Fruit fly (Drosophila melanogaster) whole organism, pupa: ENCODE results near the gene Cpr67Fa1.

ENCODE experiments used
- CG12605 ChIP-seq: fragments of 200-800 bp; sonication (Bioruptor generic); IDR thresholded peaks from 2 replicates; pipeline ENCODE4 v1.3.6; 2022; ENCODE audit warnings: missing biosample characterization, missing genetic modification characterization
- CG13204 ChIP-seq: fragments of 200-800 bp; sonication (Bioruptor generic); optimal IDR thresholded peaks from 2 replicates; lab custom pipeline; 2018; ENCODE audit warnings: missing biosample characterization, mild to moderate bottlenecking, missing genetic modification characterization, moderate library complexity
- CG34367 ChIP-seq: fragments of 200-800 bp; sonication (Bioruptor generic); optimal IDR thresholded peaks from 2 replicates; lab custom pipeline; 2018; ENCODE audit warnings: missing biosample characterization, mild to moderate bottlenecking, missing genetic modification characterization
- CG8301 ChIP-seq: fragments of 200-800 bp; sonication (Bioruptor generic); optimal IDR thresholded peaks from 2 replicates; lab custom pipeline; 2018; ENCODE audit warnings: missing biosample characterization, mild to moderate bottlenecking, missing genetic modification characterization
- CG9948 ChIP-seq: fragments of 200-800 bp; sonication (Bioruptor generic); optimal IDR thresholded peaks from 2 replicates; lab custom pipeline; 2018; ENCODE audit warnings: missing biosample characterization, mild to moderate bottlenecking, missing genetic modification characterization, moderate library complexity
- Ets98B ChIP-seq: fragments of 200-800 bp; sonication (Bioruptor generic); IDR thresholded peaks from 2 replicates; pipeline ENCODE4 v1.3.6; 2022; ENCODE audit warnings: missing biosample characterization, missing genetic modification characterization
- Pif1B ChIP-seq: fragments of 200-800 bp; sonication (Bioruptor generic); optimal IDR thresholded peaks from 3 replicates; lab custom pipeline; 2016; ENCODE audit warnings: missing biosample characterization, missing genetic modification characterization
- fd96Ca ChIP-seq: fragments of 200-800 bp; sonication (Bioruptor generic); IDR thresholded peaks from 3 replicates; pipeline ENCODE4 v1.3.6; 2022; ENCODE audit warnings: missing biosample characterization, missing genetic modification characterization
- rn ChIP-seq: fragments of 200-800 bp; sonication (Bioruptor generic); IDR thresholded peaks from 2 replicates; pipeline ENCODE4 v1.3.6; 2022; ENCODE audit warnings: missing biosample characterization, missing genetic modification characterization

DNA sequence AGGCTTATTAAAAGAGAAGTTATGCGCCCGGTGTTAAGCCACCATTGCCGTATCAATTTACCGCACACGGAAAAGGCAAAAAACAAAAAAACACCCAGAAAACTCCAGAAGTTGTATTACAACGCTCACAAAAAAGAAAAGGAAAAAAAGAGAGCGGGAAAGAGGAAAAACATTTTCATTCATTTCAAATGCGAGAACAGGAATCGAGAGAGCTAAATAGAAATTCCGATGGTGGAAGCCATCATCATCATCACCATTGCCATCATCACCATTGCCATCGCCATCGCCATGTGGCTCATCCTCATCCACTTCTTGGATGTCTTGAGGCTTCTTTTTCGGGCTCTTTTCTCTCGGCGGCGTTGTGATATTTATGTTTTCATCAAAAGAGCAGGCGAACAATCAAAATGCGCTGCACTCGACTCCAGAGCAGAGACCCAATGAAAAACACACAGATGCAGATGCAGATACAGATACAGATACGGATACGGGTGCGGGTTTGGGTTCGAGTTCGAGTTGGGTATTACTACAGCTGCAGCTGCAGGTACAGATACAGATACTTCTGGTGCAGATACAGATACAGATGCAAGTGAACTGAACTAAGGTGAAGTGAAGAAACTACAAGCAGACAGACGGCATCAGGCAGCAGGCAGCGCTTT, 38.6 kb upstream of the Cpr67Fa1 start:
- no peak; the same call in 1 of the 2 replicates for TF ChIP-seq CG12605 (GFP tag; lab: Robert Waterston, UW)
- TF ChIP-seq CG13204 (GFP tag; lab: Kevin White, UChicago): peak; percentile 14
- no peak for TF ChIP-seq CG34367 (tag; lab: Kevin White, UChicago)
- TF ChIP-seq rn (GFP tag; lab: Robert Waterston, UW): no peak
- no peak for TF ChIP-seq CG8301
- 0 out of 3 replicates have a peak, but pooled peaks have one; percentile 21 for TF ChIP-seq fd96Ca (GFP tag; lab: Robert Waterston, UW)
- TF ChIP-seq CG9948 (tag; lab: Kevin White, UChicago): no peak
- no peak for TF ChIP-seq Pif1B (GFP tag; lab: Kevin White, UChicago)
- TF ChIP-seq Ets98B (GFP tag; lab: Robert Waterston, UW): no peak
